Fruit fly (Drosophila melanogaster): Measurements from ENCODE around the gene mys.
A peak's percentile ranks its signal among the peaks of the same experiment; 100 is the strongest.

The mys gene

DNA sequence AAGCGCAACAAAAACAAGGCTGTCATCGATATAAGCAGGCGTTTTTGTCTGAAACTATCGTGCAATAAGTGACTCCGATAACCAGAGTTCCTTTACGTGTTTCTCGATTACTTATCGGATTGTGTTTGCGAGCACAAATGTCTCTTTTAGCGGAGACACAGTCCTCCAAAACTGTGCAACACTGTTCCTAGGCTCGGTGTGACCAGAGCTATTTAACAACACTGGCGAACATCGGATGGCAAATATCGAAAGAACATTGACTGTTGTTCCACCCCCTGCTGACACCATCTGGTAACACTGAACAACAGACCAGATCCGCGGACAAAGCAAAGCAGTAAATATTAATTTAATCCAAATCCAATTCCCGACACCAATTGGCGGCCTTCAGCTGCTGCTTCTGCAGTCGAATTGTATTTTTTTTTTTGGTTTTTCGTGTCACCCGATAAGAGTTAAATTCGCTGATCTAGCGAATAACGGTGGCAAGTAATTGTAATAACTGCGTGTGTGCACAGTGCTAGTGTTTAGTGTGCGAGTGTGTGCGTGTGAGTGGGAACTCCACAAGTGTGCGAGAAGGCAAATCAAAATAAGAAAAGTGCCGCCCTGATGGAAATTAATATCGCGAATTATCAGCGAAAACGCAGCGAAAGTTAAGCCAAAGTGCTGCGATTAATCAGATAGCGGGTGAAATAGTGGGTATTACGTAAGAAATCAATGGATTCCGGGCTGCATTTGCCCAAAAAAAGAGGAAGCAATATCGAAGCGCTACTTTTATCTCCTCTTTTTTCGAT, at the start of gene mys:
mys (plus strand) TSS at position 254 of the 788 bp plus-strand sequence.
- no peak for TF ChIP-seq CG17801 (GFP tag; optimal IDR thresholded peaks at IDR 0.05; ENCODE audit: partially characterized antibody)

DNA sequence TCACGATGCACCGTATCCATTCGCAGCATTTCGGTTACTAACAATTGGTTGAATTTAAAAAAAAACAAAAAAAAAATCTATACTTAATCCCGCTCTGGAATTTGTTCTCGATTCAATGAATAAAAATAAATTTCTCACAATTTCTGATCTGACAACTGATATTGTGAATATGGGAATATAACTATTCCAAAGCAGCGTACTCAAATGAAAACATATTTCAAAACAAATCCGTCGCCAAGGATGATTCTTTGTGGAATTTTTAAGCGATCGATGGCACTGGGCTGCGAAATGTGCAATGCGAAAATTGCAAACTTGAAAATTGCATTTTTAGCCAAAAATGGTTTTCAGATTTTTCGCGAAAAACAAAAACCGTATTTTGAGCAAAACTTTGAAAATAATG, 40.2 kb upstream of the mys start, which contains the start of gene CG15333:
CG15333 (minus strand) TSS at position 101 of the 400 bp plus-strand sequence.
- TF ChIP-seq CG17801 (GFP tag; optimal IDR thresholded peaks at IDR 0.05; ENCODE audit: partially characterized antibody), result no peak

- no peak for TF ChIP-seq CG17801 (GFP tag; optimal IDR thresholded peaks at IDR 0.05; ENCODE audit: partially characterized antibody)
Observed at dm6 chrX:8037334-8037733, 24.1 kb upstream of the mys start, which contains the start of gene CG2233. CG2233 (minus strand) TSS chrX:8037517.

dm6 chrX:8038934-8039333, 22.5 kb upstream of the mys start:
- TF ChIP-seq CG17801 (GFP tag; optimal IDR thresholded peaks at IDR 0.05; ENCODE audit: partially characterized antibody), result no peak

DNA sequence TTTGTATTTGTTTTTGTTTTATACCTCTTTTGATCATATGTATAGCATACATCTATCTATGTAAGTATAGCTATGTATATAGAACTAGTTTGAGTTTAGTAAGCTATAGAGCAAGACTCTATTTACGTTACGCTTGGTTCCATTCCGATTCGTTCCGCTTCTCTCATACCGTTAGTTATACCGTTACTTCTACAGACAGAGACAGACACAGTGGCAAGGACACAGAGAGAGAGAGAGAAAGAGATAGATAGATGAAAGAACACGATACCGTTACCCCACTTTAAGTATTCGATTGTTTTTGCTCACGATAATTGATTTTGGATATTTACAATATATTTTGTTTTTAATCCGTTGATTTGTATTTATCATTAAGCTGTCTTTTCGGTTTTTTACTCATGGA, 14.9 kb upstream of the mys start:
- no peak for TF ChIP-seq CG17801 (GFP tag; optimal IDR thresholded peaks at IDR 0.05; ENCODE audit: partially characterized antibody)

dm6 chrX:8049292-8049691, 12.2 kb upstream of the mys start:
- no peak for TF ChIP-seq CG17801 (GFP tag; optimal IDR thresholded peaks at IDR 0.05; ENCODE audit: partially characterized antibody)

DNA sequence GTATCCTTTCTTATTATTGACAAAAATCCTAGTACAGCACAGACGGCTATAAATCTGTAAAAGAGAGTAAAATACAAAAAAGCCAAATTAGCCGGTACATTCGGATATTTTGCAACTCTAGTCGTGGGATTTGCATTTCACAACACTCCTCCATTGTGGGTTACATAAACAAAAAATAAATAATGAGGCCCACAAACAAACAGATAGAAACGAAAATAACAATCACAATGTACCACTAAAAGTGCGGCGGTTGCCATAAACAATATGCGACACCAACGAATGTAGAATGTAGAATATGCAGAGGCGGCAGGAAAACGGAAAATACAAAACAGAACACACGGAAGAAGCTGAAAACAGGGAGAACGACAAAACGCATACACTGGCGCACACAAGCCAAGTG, 5.4 kb upstream of the mys start:
- no peak for TF ChIP-seq CG17801 (GFP tag; optimal IDR thresholded peaks at IDR 0.05; ENCODE audit: partially characterized antibody)

DNA sequence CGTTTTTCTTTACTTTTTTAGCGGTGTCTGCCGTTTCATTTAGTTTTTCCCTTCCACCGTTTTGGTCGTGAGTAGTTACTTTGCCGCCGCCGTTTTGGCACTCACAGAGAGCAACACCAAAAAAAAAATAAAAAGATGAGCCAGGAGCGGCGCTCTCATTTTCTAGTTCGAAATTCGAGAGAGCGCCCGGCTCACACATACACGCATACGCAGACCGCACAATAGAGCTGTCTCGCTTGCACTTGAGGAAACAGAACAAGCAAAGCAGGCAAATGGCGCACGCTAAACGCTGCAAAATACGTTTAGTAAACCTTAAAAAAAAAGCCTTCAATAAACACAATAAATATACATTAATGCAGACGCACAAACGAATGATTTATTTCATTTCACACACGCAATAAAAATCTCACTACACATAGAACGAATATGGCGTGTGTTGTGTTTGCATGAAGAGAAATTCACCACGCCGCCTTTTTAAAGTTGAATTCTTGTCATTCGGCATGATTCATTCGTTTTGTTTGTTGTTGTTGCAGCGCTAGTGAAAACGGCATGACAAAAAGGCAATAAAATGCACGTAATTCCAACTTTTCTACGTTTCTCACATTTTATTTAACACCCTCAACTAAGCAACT, 4.7 kb upstream of the mys start:
- TF ChIP-seq CG17801 (GFP tag; optimal IDR thresholded peaks at IDR 0.05; ENCODE audit: partially characterized antibody), result no peak

DNA sequence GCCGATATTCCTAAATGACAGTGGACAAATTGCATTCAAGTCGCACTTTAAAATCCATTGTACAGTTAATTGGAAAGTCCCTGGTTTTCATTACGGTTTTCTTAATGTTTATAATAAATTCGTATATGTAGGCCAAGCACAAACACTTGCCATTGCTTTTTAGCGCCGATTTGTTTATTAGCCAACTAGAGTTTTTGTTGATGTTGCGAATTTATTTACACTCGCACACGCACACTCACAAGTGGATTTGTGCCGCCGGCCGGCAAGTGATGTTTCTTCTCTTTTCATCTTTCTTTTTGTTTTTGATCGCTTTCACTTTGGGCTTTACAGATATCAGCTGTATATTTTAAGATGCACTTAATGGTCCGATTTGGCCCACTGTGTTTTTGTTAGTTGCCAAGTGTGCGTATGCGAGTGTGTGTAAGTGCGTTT, 4.1 kb upstream of the mys start:
- TF ChIP-seq CG17801 (GFP tag; optimal IDR thresholded peaks at IDR 0.05; ENCODE audit: partially characterized antibody), result peak; percentile 42

DNA sequence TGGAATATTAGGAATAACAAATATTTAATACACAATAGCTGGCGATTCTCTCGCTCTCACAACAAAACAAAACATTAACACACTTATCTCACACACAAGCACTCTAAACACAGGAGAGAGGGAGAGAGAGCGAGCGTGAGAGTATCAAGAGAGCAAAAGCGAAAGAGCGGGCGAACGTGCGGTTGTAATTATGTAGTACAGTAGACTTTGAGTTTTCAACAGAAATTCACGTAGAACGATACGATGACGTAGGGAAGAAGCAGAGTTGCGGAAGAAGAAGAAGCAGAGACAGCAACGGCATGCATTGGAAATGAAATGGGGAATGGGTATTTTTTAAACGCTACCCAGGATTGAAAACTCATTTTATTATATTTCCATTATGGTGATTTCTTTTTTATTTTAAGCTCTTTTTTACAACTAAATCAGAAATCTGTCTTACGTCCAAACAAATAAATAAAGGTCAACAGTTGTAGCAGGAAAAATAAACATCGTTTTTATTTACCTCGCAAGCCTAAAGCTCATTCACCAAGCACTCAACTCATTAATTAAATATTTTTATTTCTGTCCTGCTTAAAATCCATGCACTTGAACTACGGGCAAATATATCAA, 3.5 kb upstream of the mys start:
- TF ChIP-seq CG17801 (GFP tag; optimal IDR thresholded peaks at IDR 0.05; ENCODE audit: partially characterized antibody), result no peak

DNA sequence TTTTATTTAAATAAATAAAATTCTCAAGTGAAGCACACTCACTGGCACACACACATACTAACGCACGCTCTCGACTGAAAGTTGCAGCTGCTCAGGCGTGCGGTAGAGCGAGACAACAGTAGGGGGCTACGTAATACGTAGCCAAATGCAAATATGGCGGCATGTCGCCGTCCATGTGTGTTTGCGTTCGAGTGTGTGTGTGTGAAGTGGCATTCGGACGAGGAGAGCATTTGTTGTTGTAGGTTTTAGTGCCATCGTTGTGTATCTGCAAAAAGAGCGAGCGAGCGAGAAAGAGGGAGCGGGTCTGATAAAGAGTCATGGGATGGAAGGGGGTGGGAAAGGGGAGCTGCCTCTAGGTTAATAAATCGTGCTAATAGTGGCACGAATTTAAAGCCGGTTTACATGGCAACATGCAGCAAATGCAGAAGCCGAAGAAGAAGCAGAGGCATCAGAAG, 3.0 kb upstream of the mys start:
- no peak for TF ChIP-seq CG17801 (GFP tag; optimal IDR thresholded peaks at IDR 0.05; ENCODE audit: partially characterized antibody)

dm6 chrX:8059629-8060028, 1.8 kb upstream of the mys start:
- TF ChIP-seq CG17801 (GFP tag; optimal IDR thresholded peaks at IDR 0.05; ENCODE audit: partially characterized antibody), result no peak

DNA sequence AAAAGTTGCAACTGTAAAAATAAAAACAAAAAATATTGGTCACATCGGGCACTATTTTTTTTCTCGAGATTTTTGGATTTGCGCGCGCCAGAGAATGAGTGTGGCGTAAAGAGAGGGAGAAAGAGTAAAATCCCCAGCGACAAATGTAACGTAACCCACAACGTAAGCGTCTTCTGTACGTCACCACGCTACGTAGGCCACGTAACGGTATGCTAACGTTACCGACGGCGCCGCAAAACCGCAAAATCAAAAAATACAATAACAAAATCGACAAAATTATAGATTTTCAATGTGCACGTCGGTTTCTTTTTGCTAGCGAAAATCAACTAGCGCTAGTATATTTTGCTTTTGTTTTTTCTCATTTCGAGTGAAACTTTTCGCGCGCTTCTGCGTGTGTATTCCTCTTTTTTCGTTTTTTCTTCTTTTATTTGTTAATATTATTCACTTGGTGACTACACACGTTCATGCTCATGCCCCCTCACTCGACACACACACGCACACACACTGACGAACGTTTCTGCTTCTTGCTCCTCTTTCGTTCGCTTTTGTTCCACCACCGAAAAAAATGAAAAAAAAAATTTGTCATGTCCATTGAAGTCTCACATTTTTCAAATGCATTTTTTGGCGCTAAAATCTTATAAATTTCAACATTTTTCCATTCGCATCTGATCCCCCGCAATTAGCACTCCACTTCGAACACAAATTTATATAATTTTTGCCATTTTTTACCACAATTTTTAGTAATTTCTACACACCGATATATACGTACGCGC, 1.1 kb upstream of the mys start:
- peak; percentile 70 for TF ChIP-seq CG17801 (GFP tag; optimal IDR thresholded peaks at IDR 0.05; ENCODE audit: partially characterized antibody)

DNA sequence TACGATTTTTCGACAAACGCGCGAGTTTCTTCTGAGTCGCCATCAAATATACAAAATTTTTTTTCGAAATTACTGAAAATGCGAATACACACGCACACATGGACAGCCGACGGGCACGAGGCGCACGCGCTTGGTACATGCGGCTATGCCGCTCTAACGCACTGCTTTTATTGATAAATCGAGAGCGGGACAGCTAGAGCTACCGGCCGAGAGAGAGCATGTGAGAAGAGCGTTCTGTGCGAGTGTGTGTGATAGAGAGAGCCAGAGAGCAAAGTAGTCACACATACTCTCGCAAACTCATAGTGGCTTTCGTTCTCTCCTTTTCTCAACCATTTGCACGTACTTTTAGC, 549 bp upstream of the mys start:
- peak; percentile 35 for TF ChIP-seq CG17801 (GFP tag; optimal IDR thresholded peaks at IDR 0.05; ENCODE audit: partially characterized antibody)

dm6 chrX:8062180-8062480, 685 bp downstream of the mys start:
- no peak for TF ChIP-seq CG17801 (GFP tag; optimal IDR thresholded peaks at IDR 0.05; ENCODE audit: partially characterized antibody)

All from ovary, adult (tissue).